Worm (Caenorhabditis elegans) whole organism, early embryonic: ENCODE results near the gene ZK84.4.

Experiments used
- B0310.2 ChIP-seq: sonication (generic microtip); optimal IDR thresholded peaks from 2 replicates; lab custom pipeline; 2016; ENCODE audit warnings: mild to moderate bottlenecking, missing genetic modification characterization, missing compliant biosample characterization
- aly-1 ChIP-seq: sonication (generic microtip); optimal IDR thresholded peaks from 2 replicates; lab custom pipeline; 2016; ENCODE audit warnings: missing genetic modification characterization, missing compliant biosample characterization
- ama-1 ChIP-seq: fragments of 150-350 bp; optimal IDR thresholded peaks from 2 replicates; lab custom pipeline; 2014
- ceh-13 ChIP-seq: fragments of 200-800 bp; sonication (Bioruptor generic); optimal IDR thresholded peaks from 2 replicates; lab custom pipeline; 2018; ENCODE audit warnings: mild to moderate bottlenecking, missing genetic modification characterization, missing compliant biosample characterization
- ets-7 ChIP-seq: sonication (generic microtip); optimal IDR thresholded peaks from 2 replicates; lab custom pipeline; 2016; ENCODE audit warnings: missing genotype, missing genetic modification characterization, missing compliant biosample characterization
- flt-1 ChIP-seq: fragments of 200-800 bp; sonication (Bioruptor generic); IDR thresholded peaks from 2 replicates; pipeline ENCODE4 v1.3.6; 2022; ENCODE audit warnings: missing genetic modification characterization, missing compliant biosample characterization
- hmbx-1 ChIP-seq: sonication (generic microtip); optimal IDR thresholded peaks from 2 replicates; lab custom pipeline; 2016; ENCODE audit warnings: mild to moderate bottlenecking, missing genetic modification characterization, missing compliant biosample characterization
- hmg-4 ChIP-seq: fragments of 200-800 bp; sonication (Bioruptor generic); optimal IDR thresholded peaks from 2 replicates; lab custom pipeline; 2018; ENCODE audit warnings: mild to moderate bottlenecking, missing genetic modification characterization, missing compliant biosample characterization
- hnd-1 ChIP-seq: sonication (generic microtip); optimal IDR thresholded peaks from 2 replicates; lab custom pipeline; 2016; ENCODE audit warnings: missing genetic modification characterization, missing compliant biosample characterization
- pes-1 ChIP-seq: fragments of 200-800 bp; sonication (Bioruptor generic); IDR thresholded peaks from 2 replicates; pipeline ENCODE4 v1.3.6; 2022; ENCODE audit warnings: missing genetic modification reagents, missing genetic modification characterization, missing compliant biosample characterization
- scrt-1 ChIP-seq: fragments of 200-800 bp; sonication (Bioruptor generic); IDR thresholded peaks from 2 replicates; pipeline ENCODE4 v1.3.6; 2022; ENCODE audit warnings: missing genetic modification characterization, missing compliant biosample characterization
- tbx-11 ChIP-seq: fragments of 200-800 bp; sonication (Bioruptor generic); IDR thresholded peaks from 2 replicates; pipeline ENCODE4 v1.3.6; 2022; ENCODE audit warnings: missing genetic modification characterization, missing compliant biosample characterization

DNA sequence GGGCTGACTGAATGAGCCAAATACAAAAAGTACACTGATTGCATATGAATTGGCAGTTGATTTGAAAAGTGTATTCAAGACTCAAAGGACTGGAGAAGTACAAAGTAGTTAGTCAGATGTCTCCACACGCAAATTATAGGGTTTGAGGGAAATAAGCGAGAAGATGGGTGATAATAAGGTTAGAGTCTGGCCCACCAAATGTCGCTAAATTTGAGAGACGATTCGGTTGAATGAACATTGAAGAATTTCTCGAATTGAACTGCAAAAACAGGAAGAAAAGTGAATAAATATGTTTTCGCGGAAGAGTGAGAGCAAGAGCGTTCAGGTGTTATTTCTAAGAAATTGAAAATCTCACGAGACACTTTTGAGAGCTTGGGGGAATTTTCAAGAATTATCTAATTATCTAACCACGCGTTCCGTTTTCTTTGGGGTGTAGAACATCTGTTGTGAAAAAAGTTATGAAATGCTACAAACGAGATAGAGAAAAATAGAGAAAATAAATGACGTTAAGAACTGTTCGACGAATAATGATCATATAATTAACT, 49.1 kb downstream of the ZK84.4 start:
- TF ChIP-seq flt-1 (GFP tag; lab: Robert Waterston, UW), result no peak
- TF ChIP-seq hmg-4 (GFP tag; lab: Kevin White, UChicago), result no peak
- no peak for TF ChIP-seq ceh-13 (GFP tag; lab: Kevin White, UChicago)
- no peak for TF ChIP-seq ama-1 (lab: Kevin White, UChicago)
- no peak for TF ChIP-seq hnd-1 (tag; lab: Kevin White, UChicago)
- no peak for TF ChIP-seq ets-7 (tag; lab: Kevin White, UChicago)
- no peak for TF ChIP-seq hmbx-1 (tag; lab: Kevin White, UChicago)
- no peak for TF ChIP-seq tbx-11 (GFP tag; lab: Robert Waterston, UW)
- TF ChIP-seq B0310.2 (tag; lab: Kevin White, UChicago), result no peak
- no peak for TF ChIP-seq pes-1 (GFP tag; lab: Robert Waterston, UW)
- TF ChIP-seq scrt-1 (GFP tag; lab: Robert Waterston, UW), result no peak
- TF ChIP-seq aly-1 (tag; lab: Kevin White, UChicago), result no peak
